Worm (Caenorhabditis elegans) whole organism, L4 larva: ENCODE data around the gene B0280.7.

ENCODE experiments used
- lin-39 ChIP-seq: fragments of 150-350 bp; optimal IDR thresholded peaks from 2 replicates; lab custom pipeline; 2014; ENCODE audit warnings: missing biosample characterization, missing genetic modification reagents, missing genetic modification characterization
- unc-130 ChIP-seq: sonication (generic microtip); optimal IDR thresholded peaks from 2 replicates; lab custom pipeline; 2016; ENCODE audit warnings: missing genetic modification reagents, missing genetic modification characterization, missing compliant biosample characterization

- TF ChIP-seq unc-130 (GFP tag; lab: Kevin White, UChicago), result no peak
- TF ChIP-seq lin-39 (tag; lab: Kevin White, UChicago), result no peak
Observed at ce11 chrIII:7090545-7090944, 21.1 kb downstream of the B0280.7 start, which contains the start of gene ZK418.10.
